Fruit fly (Drosophila melanogaster): Measurements from ENCODE around the gene CG33287.

DNA sequence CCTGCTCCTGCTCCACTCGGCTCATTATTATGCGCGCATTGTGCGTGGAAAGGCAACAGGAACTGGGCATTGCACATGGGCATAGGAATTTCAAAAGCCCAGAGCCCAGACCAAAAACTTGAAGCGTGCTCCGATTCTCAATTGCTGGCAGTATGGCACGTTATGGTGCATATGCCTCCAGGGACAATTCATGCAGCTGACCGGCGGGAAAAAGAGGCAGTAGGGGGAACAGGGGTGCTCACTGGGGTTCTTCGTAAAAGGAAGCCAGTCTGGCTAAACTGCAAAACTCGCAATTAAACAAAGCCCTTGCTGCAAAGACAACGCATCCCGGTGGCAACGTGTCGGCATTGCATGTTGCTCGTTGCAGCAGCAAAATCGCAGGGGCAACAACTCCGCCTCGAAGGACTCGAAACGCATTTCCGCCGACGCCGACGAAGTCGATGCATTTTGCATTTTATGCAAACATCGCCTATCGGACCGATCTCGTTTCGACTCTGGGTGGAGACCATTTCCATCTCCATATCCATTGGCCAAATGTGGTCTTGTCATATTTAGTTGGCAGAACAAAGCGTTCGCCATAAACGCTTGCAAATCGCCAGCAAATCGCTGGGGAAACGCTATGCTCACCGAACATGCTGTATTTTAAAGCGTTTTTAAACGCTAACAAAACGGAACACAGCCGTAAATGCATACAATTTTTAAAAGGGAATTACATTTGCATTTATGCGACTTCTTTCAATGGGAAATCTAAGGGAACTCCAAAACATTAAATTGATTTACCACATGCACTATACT is 14.1 kb upstream of the CG33287 start:
- TF ChIP-seq Dll (optimal IDR thresholded peaks at IDR 0.05) (peak; percentile 53), EcR (GFP tag; optimal IDR thresholded peaks at IDR 0.05) (no peak), usp (GFP tag; optimal IDR thresholded peaks at IDR 0.05) (no peak), psq (optimal IDR thresholded peaks at IDR 0.05) (no peak), CG8478 (optimal IDR thresholded peaks at IDR 0.05) (no peak), pan (optimal IDR thresholded peaks at IDR 0.05) (no peak)
